Worm (Caenorhabditis elegans): ENCODE data around the gene F08D12.12.

DNA sequence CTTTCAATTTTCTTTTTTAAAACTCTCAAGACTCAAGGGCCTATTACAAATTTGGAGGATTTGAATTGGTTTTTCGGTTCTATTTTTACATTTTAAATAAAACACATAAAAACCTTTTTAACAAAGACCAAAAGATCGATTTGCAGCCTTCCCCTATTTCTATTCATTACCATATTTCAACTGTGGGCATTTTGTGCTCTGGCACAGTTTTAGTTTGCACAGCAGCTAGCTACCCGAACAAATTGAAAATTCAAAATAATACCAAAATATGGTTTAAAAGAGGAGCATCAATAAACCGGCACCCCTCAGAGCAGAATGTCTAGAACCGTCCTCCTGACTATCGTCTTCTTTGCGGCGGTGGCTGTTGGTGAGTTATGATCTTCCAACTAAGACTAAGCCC lies 5.5 kb downstream of the F08D12.12 start, which contains the start of gene F08D12.2:
- TF ChIP-seq dao-5 (tag; optimal IDR thresholded peaks at IDR 0.05) (no peak), him-1 (tag; optimal IDR thresholded peaks at IDR 0.05) (no peak)
